Fruit fly (Drosophila melanogaster) whole organism, adult: ENCODE data around the gene CG9514.

Experiments used
- CG1620 ChIP-seq: fragments of 200-800 bp; sonication (Bioruptor generic); optimal IDR thresholded peaks from 2 replicates; lab custom pipeline; 2016; ENCODE audit warnings: missing biosample characterization, missing genetic modification characterization
- CG5204 ChIP-seq: fragments of 200-800 bp; sonication (Bioruptor generic); optimal IDR thresholded peaks from 2 replicates; lab custom pipeline; 2016; ENCODE audit warnings: missing biosample characterization, missing genetic modification characterization
- CG7045 ChIP-seq: fragments of 200-800 bp; sonication (Bioruptor generic); optimal IDR thresholded peaks from 2 replicates; lab custom pipeline; 2017; ENCODE audit warnings: missing biosample characterization, mild to moderate bottlenecking, missing genetic modification characterization
- CG7101 ChIP-seq: fragments of 200-800 bp; sonication (Bioruptor generic); optimal IDR thresholded peaks from 2 replicates; lab custom pipeline; 2018; ENCODE audit warnings: missing biosample characterization, mild to moderate bottlenecking, missing genetic modification characterization, moderate library complexity
- Hr96 ChIP-seq: fragments of 200-800 bp; sonication (Bioruptor generic); optimal IDR thresholded peaks from 2 replicates; lab custom pipeline; 2016; ENCODE audit warnings: missing biosample characterization, missing genetic modification characterization
- bab1 ChIP-seq: fragments of 200-800 bp; sonication (Bioruptor generic); optimal IDR thresholded peaks from 3 replicates; lab custom pipeline; 2019; ENCODE audit warnings: missing biosample characterization, mild to moderate bottlenecking, missing genetic modification characterization, moderate library complexity
- kay ChIP-seq: fragments of 200-800 bp; sonication (Bioruptor generic); peaks from one replicate; lab custom pipeline; 2016; ENCODE audit warnings: missing biosample characterization, missing genetic modification characterization, borderline replicate concordance
- ovo ChIP-seq: fragments of 200-800 bp; sonication (Bioruptor generic); optimal IDR thresholded peaks from 2 replicates; lab custom pipeline; 2016; ENCODE audit warnings: missing biosample characterization, missing genetic modification characterization
- pad ChIP-seq: fragments of 200-800 bp; sonication (Bioruptor generic); optimal IDR thresholded peaks from 3 replicates; lab custom pipeline; 2017; ENCODE audit warnings: missing biosample characterization, missing genetic modification characterization, mild to moderate bottlenecking, moderate library complexity, missing genetic modification reagents
- tj ChIP-seq: fragments of 200-800 bp; sonication (Bioruptor generic); optimal IDR thresholded peaks from 3 replicates; lab custom pipeline; 2017; ENCODE audit warnings: missing biosample characterization, mild to moderate bottlenecking, missing genetic modification characterization, moderate library complexity

dm6 chrX:14837983-14838382, 58.7 kb downstream of the CG9514 start, which contains the start of gene Grx5:
- TF ChIP-seq tj (GFP tag; lab: Kevin White, UChicago) (no peak), CG7045 (GFP tag; lab: Kevin White, UChicago) (no peak), CG7101 (tag; lab: Kevin White, UChicago) (no peak), ovo (GFP tag; lab: Kevin White, UChicago) (no peak), bab1 (GFP tag; lab: Kevin White, UChicago) (no peak), pad (GFP tag; lab: Kevin White, UChicago) (no peak), kay (GFP tag; lab: Kevin White, UChicago) (no peak), CG5204 (GFP tag; lab: Kevin White, UChicago) (no peak), Hr96 (GFP tag; lab: Kevin White, UChicago) (no peak), CG1620 (no peak)
